Fruit fly (Drosophila melanogaster) whole organism, pupa: ENCODE results near the gene mamo.

Experiments
- CG10348 ChIP-seq: fragments of 200-800 bp; sonication (Bioruptor generic); IDR thresholded peaks from 2 replicates; pipeline ENCODE4 v1.3.6; 2022; ENCODE audit warnings: missing biosample characterization, missing genetic modification characterization
- CG12605 ChIP-seq: fragments of 200-800 bp; sonication (Bioruptor generic); IDR thresholded peaks from 2 replicates; pipeline ENCODE4 v1.3.6; 2022; ENCODE audit warnings: missing biosample characterization, missing genetic modification characterization
- CG13204 ChIP-seq: fragments of 200-800 bp; sonication (Bioruptor generic); optimal IDR thresholded peaks from 2 replicates; lab custom pipeline; 2018; ENCODE audit warnings: missing biosample characterization, mild to moderate bottlenecking, missing genetic modification characterization, moderate library complexity
- CG14655 ChIP-seq: fragments of 200-800 bp; sonication (Bioruptor generic); optimal IDR thresholded peaks from 3 replicates; lab custom pipeline; 2017; ENCODE audit warnings: mild to moderate bottlenecking, missing biosample characterization, missing genetic modification reagents, missing genetic modification characterization
- CG15710 ChIP-seq: fragments of 200-800 bp; sonication (Bioruptor generic); optimal IDR thresholded peaks from 2 replicates; lab custom pipeline; 2018; ENCODE audit warnings: missing biosample characterization, mild to moderate bottlenecking, missing genetic modification characterization, moderate library complexity
- CG17806 ChIP-seq: fragments of 200-800 bp; sonication (Bioruptor generic); optimal IDR thresholded peaks from 2 replicates; lab custom pipeline; 2018; ENCODE audit warnings: missing biosample characterization, mild to moderate bottlenecking, missing genetic modification characterization, moderate library complexity
- CG32121 ChIP-seq: fragments of 200-800 bp; sonication (Bioruptor generic); IDR thresholded peaks from 2 replicates; pipeline ENCODE4 v1.3.6; 2022; ENCODE audit warnings: missing biosample characterization, missing genetic modification characterization
- CG34367 ChIP-seq: fragments of 200-800 bp; sonication (Bioruptor generic); optimal IDR thresholded peaks from 2 replicates; lab custom pipeline; 2018; ENCODE audit warnings: missing biosample characterization, mild to moderate bottlenecking, missing genetic modification characterization
- CG4496 ChIP-seq: fragments of 200-800 bp; sonication (Bioruptor generic); IDR thresholded peaks from 3 replicates; pipeline ENCODE4 v1.3.6; 2022; ENCODE audit warnings: missing biosample characterization, missing genetic modification characterization
- CG8159 ChIP-seq: fragments of 200-800 bp; sonication (Bioruptor generic); optimal IDR thresholded peaks from 3 replicates; lab custom pipeline; 2018; ENCODE audit warnings: missing biosample characterization, mild to moderate bottlenecking, missing genetic modification characterization, moderate library complexity
- CG8301 ChIP-seq: fragments of 200-800 bp; sonication (Bioruptor generic); optimal IDR thresholded peaks from 2 replicates; lab custom pipeline; 2018; ENCODE audit warnings: missing biosample characterization, mild to moderate bottlenecking, missing genetic modification characterization
- CG9948 ChIP-seq: fragments of 200-800 bp; sonication (Bioruptor generic); optimal IDR thresholded peaks from 2 replicates; lab custom pipeline; 2018; ENCODE audit warnings: missing biosample characterization, mild to moderate bottlenecking, missing genetic modification characterization, moderate library complexity
- D1 ChIP-seq: fragments of 200-800 bp; sonication (Bioruptor generic); optimal IDR thresholded peaks from 2 replicates; lab custom pipeline; 2018; ENCODE audit warnings: missing biosample characterization, mild to moderate bottlenecking, missing genetic modification characterization, moderate library complexity
- EcR ChIP-seq: fragments of 200-800 bp; sonication (Bioruptor generic); optimal IDR thresholded peaks from 3 replicates; lab custom pipeline; 2019; ENCODE audit warnings: missing biosample characterization, missing genetic modification characterization, mild to moderate bottlenecking, moderate library complexity, missing genetic modification reagents
- Ets98B ChIP-seq: fragments of 200-800 bp; sonication (Bioruptor generic); IDR thresholded peaks from 2 replicates; pipeline ENCODE4 v1.3.6; 2022; ENCODE audit warnings: missing biosample characterization, missing genetic modification characterization
- Pif1A ChIP-seq: fragments of 200-800 bp; sonication (Bioruptor generic); optimal IDR thresholded peaks from 3 replicates; lab custom pipeline; 2016; ENCODE audit warnings: missing biosample characterization, missing genetic modification characterization
- Pif1B ChIP-seq: fragments of 200-800 bp; sonication (Bioruptor generic); optimal IDR thresholded peaks from 3 replicates; lab custom pipeline; 2016; ENCODE audit warnings: missing biosample characterization, missing genetic modification characterization
- Snoo ChIP-seq: fragments of 200-800 bp; sonication (Bioruptor generic); optimal IDR thresholded peaks from 3 replicates; lab custom pipeline; 2017; ENCODE audit warnings: missing biosample characterization, mild to moderate bottlenecking, missing genetic modification characterization, inconsistent platforms
- fd96Ca ChIP-seq: fragments of 200-800 bp; sonication (Bioruptor generic); IDR thresholded peaks from 3 replicates; pipeline ENCODE4 v1.3.6; 2022; ENCODE audit warnings: missing biosample characterization, missing genetic modification characterization
- gl ChIP-seq: fragments of 200-800 bp; sonication (Bioruptor generic); optimal IDR thresholded peaks from 2 replicates; lab custom pipeline; 2018; ENCODE audit warnings: missing biosample characterization, mild to moderate bottlenecking, missing genetic modification characterization
- rn ChIP-seq: fragments of 200-800 bp; sonication (Bioruptor generic); IDR thresholded peaks from 2 replicates; pipeline ENCODE4 v1.3.6; 2022; ENCODE audit warnings: missing biosample characterization, missing genetic modification characterization

Gene mamo

DNA sequence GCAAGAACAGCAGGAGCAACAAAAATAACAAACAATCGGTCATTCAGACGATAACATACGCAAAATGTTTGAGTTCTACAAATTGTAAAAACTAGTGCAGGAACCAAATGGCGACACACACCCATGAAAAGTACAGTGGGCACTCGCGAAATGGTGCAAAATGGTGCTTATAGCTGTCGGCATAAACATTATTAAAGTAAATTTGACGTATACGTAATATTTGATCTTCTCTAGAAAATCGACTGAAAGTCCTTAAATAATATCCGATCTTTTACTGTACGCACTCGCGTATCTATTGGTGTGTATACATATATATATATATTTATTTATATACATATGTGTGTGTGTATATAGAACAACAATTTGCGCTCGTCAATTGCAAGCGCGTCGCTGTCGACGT lies 54.8 kb downstream of the mamo start:
- TF ChIP-seq CG8301 (tag; lab: Kevin White, UChicago) (no peak), Snoo (no peak), CG17806 (peak; percentile 14), CG12605 (0 out of 2 replicates have a peak, but pooled peaks have one; percentile 25), Ets98B (peak; percentile 60), gl (tag; lab: Kevin White, UChicago) (no peak), EcR (GFP tag; lab: Kevin White, UChicago) (no peak), CG34367 (tag; lab: Kevin White, UChicago) (no peak), CG9948 (tag; lab: Kevin White, UChicago) (peak; percentile 6), CG15710 (tag; lab: Kevin White, UChicago) (no peak), CG4496 (GFP tag; lab: Robert Waterston, UW) (peak; percentile 76), fd96Ca (GFP tag; lab: Robert Waterston, UW) (0 out of 3 replicates have a peak, but pooled peaks have one; percentile 45), CG32121 (GFP tag; lab: Robert Waterston, UW) (0 out of 2 replicates have a peak, but pooled peaks have one; percentile 35), CG13204 (GFP tag; lab: Kevin White, UChicago) (no peak), rn (GFP tag; lab: Robert Waterston, UW) (no peak), Pif1B (GFP tag; lab: Kevin White, UChicago) (no peak), CG14655 (GFP tag; lab: Kevin White, UChicago) (peak; percentile 30), D1 (tag; lab: Kevin White, UChicago) (no peak), Pif1A (no peak), CG10348 (GFP tag; lab: Robert Waterston, UW) (peak; percentile 45; the same call in 1 of the 2 replicates)

DNA sequence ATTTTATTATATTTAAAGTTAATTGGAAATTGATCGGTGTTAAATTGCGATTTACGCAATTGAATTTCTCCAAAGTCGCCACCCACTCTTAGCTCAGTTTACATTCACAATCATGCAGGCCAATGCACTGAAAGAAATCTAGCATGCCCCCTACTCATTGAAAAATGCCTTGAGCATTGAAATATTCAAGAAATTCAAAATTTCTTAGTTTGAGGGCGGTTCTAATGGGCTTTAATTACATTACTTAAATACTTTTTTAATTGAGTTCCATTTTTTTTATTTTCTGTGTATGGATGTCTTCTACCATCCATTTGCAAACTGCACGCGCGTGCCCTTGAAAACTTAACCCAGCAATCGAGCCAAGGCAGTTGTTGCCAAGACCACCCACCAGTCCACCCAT lies 55.9 kb downstream of the mamo start:
- TF ChIP-seq D1 (tag; lab: Kevin White, UChicago) = no peak
- TF ChIP-seq EcR (GFP tag; lab: Kevin White, UChicago) = no peak
- TF ChIP-seq CG14655 (GFP tag; lab: Kevin White, UChicago) = no peak
- peak; percentile 6 for TF ChIP-seq CG17806
- TF ChIP-seq gl (tag; lab: Kevin White, UChicago) = no peak
- no peak for TF ChIP-seq CG15710 (tag; lab: Kevin White, UChicago)
- no peak for TF ChIP-seq CG13204 (GFP tag; lab: Kevin White, UChicago)
- TF ChIP-seq Snoo = no peak
- peak; percentile 14 for TF ChIP-seq CG8301 (tag; lab: Kevin White, UChicago)
- peak; percentile 68 for TF ChIP-seq CG4496 (GFP tag; lab: Robert Waterston, UW)
- peak; percentile 32; the same call in 1 of the 2 replicates for TF ChIP-seq Ets98B
- peak; percentile 39; the same call in 1 of the 3 replicates for TF ChIP-seq fd96Ca (GFP tag; lab: Robert Waterston, UW)
- TF ChIP-seq CG10348 (GFP tag; lab: Robert Waterston, UW) = no peak
- no peak for TF ChIP-seq CG34367 (tag; lab: Kevin White, UChicago)
- no peak for TF ChIP-seq rn (GFP tag; lab: Robert Waterston, UW)
- 0 out of 2 replicates have a peak, but pooled peaks have one; percentile 21 for TF ChIP-seq CG12605
- no peak for TF ChIP-seq CG8159
- TF ChIP-seq Pif1B (GFP tag; lab: Kevin White, UChicago) = no peak
- no peak for TF ChIP-seq Pif1A
- no peak for TF ChIP-seq CG32121 (GFP tag; lab: Robert Waterston, UW)
- TF ChIP-seq CG9948 (tag; lab: Kevin White, UChicago) = no peak
- TF ChIP-seq, all 21 proteins: peak for 6

DNA sequence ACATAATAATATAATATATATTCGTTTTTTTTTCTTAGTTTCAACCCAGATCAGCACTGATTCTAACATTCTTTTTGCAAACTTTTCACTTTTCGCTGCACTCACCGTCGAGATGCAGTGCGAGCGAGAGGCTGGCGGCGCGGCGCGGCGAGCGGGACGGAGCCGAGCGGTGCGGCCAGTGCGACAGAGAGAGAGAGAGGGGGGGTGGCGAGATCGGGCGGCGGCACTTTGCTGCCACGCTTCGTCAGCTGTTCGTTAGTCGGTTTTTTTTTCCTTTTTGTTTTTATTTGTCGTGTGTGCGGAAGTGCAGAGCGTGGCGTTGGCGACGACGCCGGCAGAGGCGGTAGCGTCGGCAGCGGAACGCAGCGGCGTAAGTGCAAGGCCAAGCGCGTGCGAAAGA lies 56.5 kb downstream of the mamo start:
- TF ChIP-seq fd96Ca (GFP tag; lab: Robert Waterston, UW) (peak; percentile 40; the same call in 2 of the 3 replicates), EcR (GFP tag; lab: Kevin White, UChicago) (no peak), CG12605 (peak; percentile 20), D1 (tag; lab: Kevin White, UChicago) (no peak), CG14655 (GFP tag; lab: Kevin White, UChicago) (no peak), gl (tag; lab: Kevin White, UChicago) (no peak), CG10348 (GFP tag; lab: Robert Waterston, UW) (no peak), Pif1A (no peak), Ets98B (peak; percentile 47), CG4496 (GFP tag; lab: Robert Waterston, UW) (peak; percentile 64), CG32121 (GFP tag; lab: Robert Waterston, UW) (peak; percentile 68), CG34367 (tag; lab: Kevin White, UChicago) (no peak), CG8301 (tag; lab: Kevin White, UChicago) (no peak)

DNA sequence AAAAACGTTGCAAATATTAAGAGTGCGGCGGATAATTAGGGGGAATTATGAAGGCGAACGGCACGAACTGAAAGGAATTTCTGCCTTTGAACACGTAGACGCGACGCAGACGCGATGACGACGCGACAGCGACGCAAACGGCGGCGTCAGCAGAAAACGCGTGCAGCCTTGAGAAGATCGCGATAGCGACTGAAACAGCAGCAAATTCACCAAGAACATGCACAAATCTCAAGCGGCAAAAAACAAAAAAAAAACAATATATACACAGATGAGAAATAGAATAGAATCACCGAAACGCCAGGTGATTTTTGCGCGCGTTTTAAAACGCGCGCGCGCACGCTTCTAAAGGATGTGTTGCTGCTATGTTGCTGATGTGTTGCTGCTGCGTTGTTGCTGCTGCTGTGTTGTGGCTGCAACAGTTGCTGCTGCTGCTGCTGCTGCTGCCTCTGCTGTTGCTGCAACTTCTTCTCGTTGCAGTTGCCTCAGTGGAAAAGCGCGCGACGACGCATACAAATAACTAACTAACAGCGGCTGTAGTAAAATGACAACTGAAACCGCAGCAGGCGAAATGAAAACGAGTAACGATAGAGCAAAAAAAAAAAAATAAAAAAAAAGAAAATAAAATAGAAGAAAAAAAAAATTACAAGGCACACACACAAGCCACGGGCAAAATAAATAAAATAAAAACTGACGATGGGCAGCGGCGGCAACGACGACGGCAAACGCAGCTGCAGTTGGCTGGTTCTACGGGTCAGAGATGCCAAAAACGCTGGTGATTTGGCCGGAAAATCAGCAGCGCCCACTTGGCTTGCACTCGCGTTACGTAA lies 57.3 kb downstream of the mamo start:
- TF ChIP-seq CG10348 (GFP tag; lab: Robert Waterston, UW) = no peak
- peak; percentile 63 for TF ChIP-seq Ets98B
- no peak for TF ChIP-seq gl (tag; lab: Kevin White, UChicago)
- TF ChIP-seq CG4496 (GFP tag; lab: Robert Waterston, UW) = peak; percentile 52; the same call in 2 of the 3 replicates
- TF ChIP-seq Pif1B (GFP tag; lab: Kevin White, UChicago) = no peak
- TF ChIP-seq CG14655 (GFP tag; lab: Kevin White, UChicago) = no peak
- no peak for TF ChIP-seq D1 (tag; lab: Kevin White, UChicago)
- no peak for TF ChIP-seq EcR (GFP tag; lab: Kevin White, UChicago)
- TF ChIP-seq CG9948 (tag; lab: Kevin White, UChicago) = no peak
- peak; percentile 44; the same call in 1 of the 2 replicates for TF ChIP-seq CG32121 (GFP tag; lab: Robert Waterston, UW)
- TF ChIP-seq CG17806 = no peak
- no peak for TF ChIP-seq CG34367 (tag; lab: Kevin White, UChicago)
- TF ChIP-seq CG13204 (GFP tag; lab: Kevin White, UChicago) = no peak
- peak; percentile 47; the same call in 1 of the 3 replicates for TF ChIP-seq fd96Ca (GFP tag; lab: Robert Waterston, UW)
- TF ChIP-seq CG15710 (tag; lab: Kevin White, UChicago) = no peak
- no peak for TF ChIP-seq CG8159
- TF ChIP-seq rn (GFP tag; lab: Robert Waterston, UW) = peak; percentile 15; the same call in 1 of the 2 replicates
- no peak for TF ChIP-seq Pif1A
- peak; percentile 73 for TF ChIP-seq CG12605
- no peak for TF ChIP-seq CG8301 (tag; lab: Kevin White, UChicago)
- TF ChIP-seq Snoo = no peak
